Worm (Caenorhabditis elegans) whole organism, L4 larva: ENCODE results near the gene M05D6.5.
A peak's percentile ranks its signal among the peaks of the same experiment; 100 is the strongest.

Source experiments
- aly-2 ChIP-seq: sonication (generic microtip); optimal IDR thresholded peaks from 2 replicates; lab custom pipeline; 2018; ENCODE audit warnings: missing biosample characterization, missing genetic modification characterization
- ama-1 ChIP-seq: fragments of 150-350 bp; optimal IDR thresholded peaks from 2 replicates; lab custom pipeline; 2014; ENCODE audit warnings: inconsistent platforms, mixed read lengths
- ces-1 ChIP-seq: fragments of 150-350 bp; sonication (generic microtip); optimal IDR thresholded peaks from 4 replicates; lab custom pipeline; 2014; ENCODE audit warnings: missing biosample characterization, missing genetic modification reagents, missing genetic modification characterization
- fkh-10 ChIP-seq: fragments of 150-350 bp; optimal IDR thresholded peaks from 2 replicates; lab custom pipeline; 2014; ENCODE audit warnings: missing biosample characterization, missing genetic modification reagents, missing genetic modification characterization
- gei-8 ChIP-seq: fragments of 200-800 bp; sonication (Bioruptor generic); optimal IDR thresholded peaks from 2 replicates; lab custom pipeline; 2018; ENCODE audit warnings: mild to moderate bottlenecking, missing genetic modification characterization, missing compliant biosample characterization
- lin-39 ChIP-seq: fragments of 150-350 bp; optimal IDR thresholded peaks from 2 replicates; lab custom pipeline; 2014; ENCODE audit warnings: missing biosample characterization, missing genetic modification reagents, missing genetic modification characterization
- lir-3 ChIP-seq: sonication (generic microtip); optimal IDR thresholded peaks from 2 replicates; lab custom pipeline; 2016; ENCODE audit warnings: mild to moderate bottlenecking, missing genetic modification characterization, missing compliant biosample characterization
- mep-1 ChIP-seq: fragments of 150-350 bp; sonication (generic microtip); optimal IDR thresholded peaks from 3 replicates; lab custom pipeline; 2014; ENCODE audit warnings: missing biosample characterization, missing genetic modification characterization
- mxl-2 ChIP-seq: fragments of 200-800 bp; sonication (Bioruptor generic); conservative IDR thresholded peaks from 2 replicates; pipeline ENCODE4 v1.3.6; 2022; ENCODE audit warnings: missing genetic modification reagents, missing genetic modification characterization, missing compliant biosample characterization
- nhr-28 ChIP-seq: fragments of 150-350 bp; optimal IDR thresholded peaks from 2 replicates; lab custom pipeline; 2014; ENCODE audit warnings: missing biosample characterization, missing genetic modification characterization
- pha-4 ChIP-seq, 2 experiments: fragments of 150-350 bp in 1 of 2; fragments of 200-800 bp in 1 of 2; sonication (Bioruptor generic) in 1 of 2; IDR thresholded peaks in 1 of 2; optimal IDR thresholded peaks in 1 of 2; 2 replicates each; pipeline versions ENCODE4 v1.3.6 to Lab custom; 2014 to 2022; ENCODE audit warnings: missing genetic modification characterization in 2 of 2, missing genetic modification reagents in 2 of 2, missing biosample characterization in 1 of 2, missing compliant biosample characterization in 1 of 2
- ztf-11 ChIP-seq: fragments of 150-350 bp; optimal IDR thresholded peaks from 2 replicates; lab custom pipeline; 2014; ENCODE audit warnings: missing biosample characterization, missing genetic modification characterization

DNA sequence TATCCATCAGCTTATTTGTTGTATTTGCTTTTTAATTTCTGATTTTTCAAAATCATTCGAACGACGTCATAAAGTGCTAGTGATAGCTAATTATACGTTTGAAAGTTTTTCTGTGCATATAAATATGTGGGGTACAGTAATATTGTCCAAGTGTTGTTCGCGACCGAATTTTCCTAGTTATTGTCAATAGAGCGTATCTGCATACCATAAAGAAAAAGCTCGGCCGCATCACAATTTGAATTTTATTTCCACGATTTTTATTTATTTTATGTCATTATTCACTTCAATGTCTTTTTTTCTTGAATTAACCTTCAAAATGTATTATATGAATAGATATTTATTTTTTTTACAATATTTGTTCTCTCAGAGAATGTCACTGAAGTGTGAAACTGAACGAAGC lies 34.8 kb upstream of the M05D6.5 start, which contains the start of gene rnh-2:
- TF ChIP-seq gei-8 (GFP tag; lab: Kevin White, UChicago) = no peak
- TF ChIP-seq ztf-11 (tag; lab: Kevin White, UChicago) = no peak
- peak; percentile 16; the same call in 1 of the 2 replicates for TF ChIP-seq pha-4 (GFP tag; IDR thresholded peaks at IDR 0.05; lab: Robert Waterston, UW)
- no peak for TF ChIP-seq pha-4 (tag; optimal IDR thresholded peaks at IDR 0.05; lab: Kevin White, UChicago)
- TF ChIP-seq nhr-28 (tag; lab: Kevin White, UChicago) = peak; percentile 54
- TF ChIP-seq lin-39 (tag; lab: Kevin White, UChicago) = no peak
- no peak for TF ChIP-seq lir-3 (tag; lab: Kevin White, UChicago)
- TF ChIP-seq ama-1 = no peak
- TF ChIP-seq mep-1 = peak; percentile 82
- TF ChIP-seq ces-1 (GFP tag; lab: Kevin White, UChicago) = no peak
- no peak for TF ChIP-seq fkh-10 (GFP tag; lab: Kevin White, UChicago)
- no peak for TF ChIP-seq aly-2 (tag; lab: Kevin White, UChicago)
- no peak for TF ChIP-seq mxl-2 (GFP tag; lab: Robert Waterston, UW)
